Fruit fly (Drosophila melanogaster) whole organism, pupa: Measurements from ENCODE around the gene CG6770.

ENCODE experiments used
- CG12605 ChIP-seq: fragments of 200-800 bp; sonication (Bioruptor generic); IDR thresholded peaks from 2 replicates; pipeline ENCODE4 v1.3.6; 2022; ENCODE audit warnings: missing biosample characterization, missing genetic modification characterization
- CG13204 ChIP-seq: fragments of 200-800 bp; sonication (Bioruptor generic); optimal IDR thresholded peaks from 2 replicates; lab custom pipeline; 2018; ENCODE audit warnings: missing biosample characterization, mild to moderate bottlenecking, missing genetic modification characterization, moderate library complexity
- CG4496 ChIP-seq: fragments of 200-800 bp; sonication (Bioruptor generic); IDR thresholded peaks from 3 replicates; pipeline ENCODE4 v1.3.6; 2022; ENCODE audit warnings: missing biosample characterization, missing genetic modification characterization
- D1 ChIP-seq: fragments of 200-800 bp; sonication (Bioruptor generic); optimal IDR thresholded peaks from 2 replicates; lab custom pipeline; 2018; ENCODE audit warnings: missing biosample characterization, mild to moderate bottlenecking, missing genetic modification characterization, moderate library complexity
- EcR ChIP-seq: fragments of 200-800 bp; sonication (Bioruptor generic); optimal IDR thresholded peaks from 3 replicates; lab custom pipeline; 2019; ENCODE audit warnings: missing biosample characterization, missing genetic modification characterization, mild to moderate bottlenecking, moderate library complexity, missing genetic modification reagents
- fd96Ca ChIP-seq: fragments of 200-800 bp; sonication (Bioruptor generic); IDR thresholded peaks from 3 replicates; pipeline ENCODE4 v1.3.6; 2022; ENCODE audit warnings: missing biosample characterization, missing genetic modification characterization

DNA sequence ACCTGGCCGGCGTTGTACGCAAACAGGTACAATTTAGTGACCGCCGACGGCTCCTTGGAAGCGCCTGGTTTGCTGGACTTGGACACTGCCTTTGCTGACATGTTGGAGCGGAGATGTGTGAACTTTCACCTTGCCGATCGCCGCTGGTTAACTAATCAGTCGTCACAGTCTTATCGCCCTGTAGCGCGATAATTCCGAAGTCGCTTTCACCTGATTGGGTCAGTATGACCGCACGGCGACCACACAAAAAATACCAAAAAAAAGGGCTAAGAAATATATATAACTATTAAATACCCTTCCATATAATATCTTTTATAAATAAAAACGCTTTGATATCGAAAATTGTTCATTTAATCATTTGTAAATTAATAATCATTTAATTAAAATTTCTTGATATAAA is 43.9 kb downstream of the CG6770 start, which contains the start of gene Hacd1:
- TF ChIP-seq CG12605 (no peak), EcR (GFP tag; lab: Kevin White, UChicago) (no peak), D1 (tag; lab: Kevin White, UChicago) (no peak), CG4496 (GFP tag; lab: Robert Waterston, UW) (no peak), fd96Ca (GFP tag; lab: Robert Waterston, UW) (no peak), CG13204 (GFP tag; lab: Kevin White, UChicago) (no peak)
